Worm (Caenorhabditis elegans): ENCODE measurements around the gene srt-16.

- TF ChIP-seq dao-5 (tag; optimal IDR thresholded peaks at IDR 0.05) (no peak), W03F9.2 (tag; optimal IDR thresholded peaks at IDR 0.05) (no peak)
Measured at ce11 chrV:3028205-3028604, 36.1 kb downstream of the srt-16 start, which contains the start of gene asp-7.

All from whole organism, L4/young adult.